Fruit fly (Drosophila melanogaster): ENCODE measurements around the gene Csl4.

Csl4 gene

dm6 chr2L:11073947-11074346 is 49.4 kb downstream of the Csl4 start:
- TF ChIP-seq Pif1B (GFP tag; optimal IDR thresholded peaks at IDR 0.05) (no peak), fd96Ca (GFP tag; IDR thresholded peaks at IDR 0.05) (no peak), Ets98B (GFP tag; IDR thresholded peaks at IDR 0.05) (no peak), Snoo (tag; optimal IDR thresholded peaks at IDR 0.05) (no peak), D1 (tag; optimal IDR thresholded peaks at IDR 0.05) (no peak), EcR (GFP tag; optimal IDR thresholded peaks at IDR 0.05) (no peak), CG14655 (GFP tag; optimal IDR thresholded peaks at IDR 0.05) (peak; percentile 58), Pif1A (GFP tag; optimal IDR thresholded peaks at IDR 0.05) (peak; percentile 8), CG15710 (tag; optimal IDR thresholded peaks at IDR 0.05) (peak; percentile 59), CG32121 (GFP tag; IDR thresholded peaks at IDR 0.05) (no peak), CG4496 (GFP tag; IDR thresholded peaks at IDR 0.05) (no peak), CG17806 (tag; optimal IDR thresholded peaks at IDR 0.05) (peak; percentile 9), CG8159 (tag; optimal IDR thresholded peaks at IDR 0.05) (peak; percentile 48), CG8301 (tag; optimal IDR thresholded peaks at IDR 0.05) (peak; percentile 62), CG9948 (tag; optimal IDR thresholded peaks at IDR 0.05) (peak; percentile 50), rn (GFP tag; IDR thresholded peaks at IDR 0.05) (no peak), CG13204 (GFP tag; optimal IDR thresholded peaks at IDR 0.05) (no peak), CG10348 (GFP tag; IDR thresholded peaks at IDR 0.05) (no peak), gl (tag; optimal IDR thresholded peaks at IDR 0.05) (no peak), CG34367 (tag; optimal IDR thresholded peaks at IDR 0.05) (peak; percentile 54), CG12605 (GFP tag; IDR thresholded peaks at IDR 0.05) (no peak)

- TF ChIP-seq Ets98B (GFP tag; IDR thresholded peaks at IDR 0.05) (no peak), CG8159 (tag; optimal IDR thresholded peaks at IDR 0.05) (peak; percentile 15), CG14655 (GFP tag; optimal IDR thresholded peaks at IDR 0.05) (peak; percentile 66), Snoo (tag; optimal IDR thresholded peaks at IDR 0.05) (no peak), Pif1B (GFP tag; optimal IDR thresholded peaks at IDR 0.05) (no peak), CG9948 (tag; optimal IDR thresholded peaks at IDR 0.05) (peak; percentile 56), CG12605 (GFP tag; IDR thresholded peaks at IDR 0.05) (no peak), CG17806 (tag; optimal IDR thresholded peaks at IDR 0.05) (peak; percentile 40), CG13204 (GFP tag; optimal IDR thresholded peaks at IDR 0.05) (no peak), D1 (tag; optimal IDR thresholded peaks at IDR 0.05) (no peak), CG34367 (tag; optimal IDR thresholded peaks at IDR 0.05) (peak; percentile 33), CG15710 (tag; optimal IDR thresholded peaks at IDR 0.05) (peak; percentile 21), CG8301 (tag; optimal IDR thresholded peaks at IDR 0.05) (peak; percentile 55), fd96Ca (GFP tag; IDR thresholded peaks at IDR 0.05) (no peak)
These were observed 50.5 kb downstream of the Csl4 start for dm6 chr2L:11072880-11073279.

Measured in whole organism, pupa.